Worm (Caenorhabditis elegans) whole organism, L1 larva: ENCODE results near the gene T26E4.18.
"Not testable (repeated sequence)": the region's sequence is repeated elsewhere in the genome, so short reads cannot be mapped to it uniquely, and the experiment has no call there.

Experiments
- C04F5.9 ChIP-seq: sonication (generic microtip); optimal IDR thresholded peaks from 2 replicates; lab custom pipeline; 2016; ENCODE audit warnings: missing genetic modification characterization, missing compliant biosample characterization
- C16A3.4 ChIP-seq: fragments of 150-350 bp; optimal IDR thresholded peaks from 2 replicates; lab custom pipeline; 2014; ENCODE audit warnings: missing biosample characterization, missing genetic modification characterization
- aha-1 ChIP-seq: fragments of 150-350 bp; optimal IDR thresholded peaks from 2 replicates; lab custom pipeline; 2014; ENCODE audit warnings: missing biosample characterization, missing genetic modification characterization
- ama-1 ChIP-seq: fragments of 150-350 bp; optimal IDR thresholded peaks from 2 replicates; lab custom pipeline; 2014
- ceh-8 ChIP-seq: fragments of 200-800 bp; sonication (Bioruptor generic); optimal IDR thresholded peaks from 2 replicates; lab custom pipeline; 2018; ENCODE audit warnings: mild to moderate bottlenecking, missing genetic modification characterization, moderate library complexity, missing compliant biosample characterization
- ceh-82 ChIP-seq, 3 experiments: fragments of 150-350 bp in 1 of 3; sonication (generic microtip) in 2 of 3; optimal IDR thresholded peaks; 2 replicates each; lab custom pipeline; 2014 to 2017; ENCODE audit warnings: missing biosample characterization in 3 of 3, missing genetic modification characterization in 3 of 3
- ceh-88 ChIP-seq: fragments of 200-800 bp; sonication (Bioruptor generic); IDR thresholded peaks from 2 replicates; pipeline ENCODE4 v1.3.6; 2022; ENCODE audit warnings: missing genetic modification characterization, missing compliant biosample characterization
- ceh-90 ChIP-seq: sonication (generic microtip); optimal IDR thresholded peaks from 2 replicates; lab custom pipeline; 2016; ENCODE audit warnings: missing genetic modification characterization, missing compliant biosample characterization
- egl-13 ChIP-seq: sonication (generic microtip); optimal IDR thresholded peaks from 2 replicates; lab custom pipeline; 2016; ENCODE audit warnings: missing genotype, missing genetic modification reagents, missing genetic modification characterization, missing compliant biosample characterization
- elt-3 ChIP-seq, 6 experiments: fragments of 150-350 bp in 1 of 6; sonication (generic microtip); optimal IDR thresholded peaks; 2 replicates each; lab custom pipeline; 2017 to 2018; ENCODE audit warnings: missing biosample characterization in 6 of 6, missing genetic modification characterization in 6 of 6, inconsistent platforms in 1 of 6
- ets-5 ChIP-seq: fragments of 200-800 bp; sonication (Bioruptor generic); IDR thresholded peaks from 2 replicates; pipeline ENCODE4 v1.3.6; 2022; ENCODE audit warnings: missing genetic modification characterization, missing compliant biosample characterization
- fkh-8 ChIP-seq: sonication (generic microtip); optimal IDR thresholded peaks from 2 replicates; lab custom pipeline; 2016; ENCODE audit warnings: mild to moderate bottlenecking, missing genetic modification characterization, missing compliant biosample characterization
- grh-1 ChIP-seq: fragments of 200-800 bp; sonication (Bioruptor generic); IDR thresholded peaks from 2 replicates; pipeline ENCODE4 v1.3.6; 2022; ENCODE audit warnings: missing genetic modification reagents, missing genetic modification characterization, missing compliant biosample characterization
- hlh-17 ChIP-seq: fragments of 200-800 bp; sonication (Bioruptor generic); optimal IDR thresholded peaks from 2 replicates; lab custom pipeline; 2018; ENCODE audit warnings: missing genetic modification characterization, mild to moderate bottlenecking, missing compliant biosample characterization, moderate library complexity, borderline replicate concordance
- hpl-2 ChIP-seq: fragments of 150-350 bp; optimal IDR thresholded peaks from 2 replicates; lab custom pipeline; 2014; ENCODE audit warnings: missing biosample characterization, missing genetic modification reagents, missing genetic modification characterization
- irx-1 ChIP-seq: sonication (generic microtip); optimal IDR thresholded peaks from 2 replicates; lab custom pipeline; 2016; ENCODE audit warnings: missing genetic modification characterization, missing compliant biosample characterization
- jun-1 ChIP-seq: fragments of 150-350 bp; optimal IDR thresholded peaks from 2 replicates; lab custom pipeline; 2014; ENCODE audit warnings: missing biosample characterization, missing genetic modification reagents, missing genetic modification characterization
- lin-15B ChIP-seq: fragments of 150-350 bp; sonication (generic microtip); optimal IDR thresholded peaks from 3 replicates; lab custom pipeline; 2014; ENCODE audit warnings: missing biosample characterization, missing genetic modification characterization
- lir-3 ChIP-seq: sonication (generic microtip); optimal IDR thresholded peaks from 2 replicates; lab custom pipeline; 2016; ENCODE audit warnings: mild to moderate bottlenecking, missing genetic modification characterization, moderate library complexity, missing compliant biosample characterization; ENCODE audit not compliant: poor library complexity
- mab-9 ChIP-seq: fragments of 200-800 bp; sonication (Bioruptor generic); IDR thresholded peaks from 2 replicates; pipeline ENCODE4 v1.3.6; 2022; ENCODE audit warnings: missing genetic modification reagents, missing genetic modification characterization, missing compliant biosample characterization
- nhr-19 ChIP-seq: fragments of 200-800 bp; sonication (Bioruptor generic); conservative IDR thresholded peaks from 2 replicates; pipeline ENCODE4 v1.3.6; 2022; ENCODE audit warnings: missing genetic modification characterization, missing compliant biosample characterization
- nhr-20 ChIP-seq: sonication (generic microtip); optimal IDR thresholded peaks from 2 replicates; lab custom pipeline; 2016; ENCODE audit warnings: mild to moderate bottlenecking, missing genetic modification characterization, missing compliant biosample characterization
- nhr-237 ChIP-seq: fragments of 150-350 bp; optimal IDR thresholded peaks from 2 replicates; lab custom pipeline; 2014; ENCODE audit warnings: missing biosample characterization, missing genetic modification characterization
- nhr-71 ChIP-seq: sonication (generic microtip); optimal IDR thresholded peaks from 2 replicates; lab custom pipeline; 2016; ENCODE audit warnings: mild to moderate bottlenecking, missing genetic modification characterization, moderate library complexity, missing compliant biosample characterization
- nhr-84 ChIP-seq: sonication (generic microtip); optimal IDR thresholded peaks from 2 replicates; lab custom pipeline; 2017; ENCODE audit warnings: missing biosample characterization, missing genetic modification characterization
- pax-3 ChIP-seq: fragments of 200-800 bp; sonication (Bioruptor generic); optimal IDR thresholded peaks from 2 replicates; lab custom pipeline; 2018; ENCODE audit warnings: mild to moderate bottlenecking, missing genetic modification characterization, moderate library complexity, missing compliant biosample characterization
- sptf-1 ChIP-seq: fragments of 150-350 bp; optimal IDR thresholded peaks from 2 replicates; lab custom pipeline; 2014; ENCODE audit warnings: missing biosample characterization, missing genetic modification characterization
- sup-37 ChIP-seq: fragments of 200-800 bp; sonication (Bioruptor generic); optimal IDR thresholded peaks from 2 replicates; lab custom pipeline; 2018; ENCODE audit warnings: mild to moderate bottlenecking, missing genetic modification characterization, missing compliant biosample characterization
- tbx-2 ChIP-seq: sonication (generic microtip); optimal IDR thresholded peaks from 2 replicates; lab custom pipeline; 2016; ENCODE audit warnings: missing genetic modification characterization, missing compliant biosample characterization
- unc-98 ChIP-seq: fragments of 200-800 bp; sonication (Bioruptor generic); IDR thresholded peaks from 2 replicates; pipeline ENCODE4 v1.3.6; 2022; ENCODE audit warnings: missing genetic modification characterization, missing compliant biosample characterization
- vab-15 ChIP-seq: sonication (generic microtip); optimal IDR thresholded peaks from 2 replicates; lab custom pipeline; 2017; ENCODE audit warnings: missing genotype, mild to moderate bottlenecking, missing genetic modification characterization, missing compliant biosample characterization
- zag-1 ChIP-seq: fragments of 150-350 bp; optimal IDR thresholded peaks from 2 replicates; lab custom pipeline; 2014; ENCODE audit warnings: missing biosample characterization, missing genetic modification characterization
- zip-4 ChIP-seq: fragments of 200-800 bp; sonication (Bioruptor generic); optimal IDR thresholded peaks from 2 replicates; lab custom pipeline; 2018; ENCODE audit warnings: mild to moderate bottlenecking, missing genetic modification characterization, moderate library complexity, missing compliant biosample characterization

The T26E4.18 gene

ce11 chrV:15803079-15803478 is 569 bp downstream of the T26E4.18 start, which contains the start of gene srd-27:
srd-27 (plus strand) TSS chrV:15803379.
- not testable (repeated sequence) for TF ChIP-seq fkh-8; nhr-20; lin-15B (tag; lab: Kevin White, UChicago)

- not testable (repeated sequence) for TF ChIP-seq ama-1; grh-1 (GFP tag; lab: Robert Waterston, UW); nhr-19 (GFP tag; lab: Robert Waterston, UW)
Measured at ce11 chrV:15802623-15803022, 1.0 kb downstream of the T26E4.18 start, which contains the start of gene T26E4.9. T26E4.9 (minus strand) TSS chrV:15802723.

ce11 chrV:15798108-15798507 is 5.5 kb downstream of the T26E4.18 start, which contains the start of gene T26E4.10:
T26E4.10 (minus strand) TSS chrV:15798208.
- TF ChIP-seq ceh-88 (GFP tag; lab: Robert Waterston, UW) (no peak), zip-4 (no peak), nhr-71 (tag; lab: Kevin White, UChicago) (no peak), fkh-8 (no peak), jun-1 (no peak), zag-1 (tag; lab: Kevin White, UChicago) (no peak), hpl-2 (GFP tag; lab: Kevin White, UChicago) (no peak), ceh-82 (tag; optimal IDR thresholded peaks at IDR 0.05; lab: Kevin White, UChicago) (no peak), nhr-84 (tag; lab: Kevin White, UChicago) (no peak), ceh-8 (GFP tag; lab: Kevin White, UChicago) (no peak), lir-3 (no peak), mab-9 (GFP tag; lab: Robert Waterston, UW) (no peak), ets-5 (GFP tag; lab: Robert Waterston, UW) (no peak), hlh-17 (GFP tag; lab: Kevin White, UChicago) (no peak), unc-98 (GFP tag; lab: Robert Waterston, UW) (no peak), egl-13 (no peak)

- TF ChIP-seq nhr-237 (tag; lab: Kevin White, UChicago) (no peak), C16A3.4 (tag; lab: Kevin White, UChicago) (no peak)
Measured at ce11 chrV:15796087-15796486, 7.6 kb downstream of the T26E4.18 start, which contains the start of gene nhr-223. nhr-223 (plus strand) TSS chrV:15796387.

- TF ChIP-seq egl-13 (no peak), ama-1 (no peak), ceh-90 (tag; lab: Kevin White, UChicago) (no peak), aha-1 (tag; lab: Kevin White, UChicago) (no peak), pax-3 (tag; lab: Kevin White, UChicago) (no peak), vab-15 (tag; lab: Kevin White, UChicago) (no peak), grh-1 (GFP tag; lab: Robert Waterston, UW) (no peak), sptf-1 (tag; lab: Kevin White, UChicago) (no peak), ceh-88 (GFP tag; lab: Robert Waterston, UW) (no peak), C04F5.9 (tag; lab: Kevin White, UChicago) (no peak), ets-5 (GFP tag; lab: Robert Waterston, UW) (no peak), irx-1 (tag; lab: Kevin White, UChicago) (no peak), sup-37 (GFP tag; lab: Kevin White, UChicago) (no peak), tbx-2 (no peak), nhr-84 (tag; lab: Kevin White, UChicago) (no peak), elt-3 (tag; optimal IDR thresholded peaks at IDR 0.05; lab: Kevin White, UChicago) (no peak)
Measured at ce11 chrV:15793270-15793669, 10.4 kb downstream of the T26E4.18 start, which contains the start of gene T26E4.7. T26E4.7 (plus strand) TSS chrV:15793570.
